Worm (Caenorhabditis elegans): ENCODE measurements around the gene T22C8.1.

- TF ChIP-seq hmbx-1 (tag; optimal IDR thresholded peaks at IDR 0.05) = no peak
- no peak for TF ChIP-seq ceh-36 (tag; optimal IDR thresholded peaks at IDR 0.05)
- no peak for TF ChIP-seq tra-4 (tag; optimal IDR thresholded peaks at IDR 0.05)
- no peak for TF ChIP-seq ama-1 (optimal IDR thresholded peaks at IDR 0.05)
- TF ChIP-seq hnd-1 (tag; optimal IDR thresholded peaks at IDR 0.05) = no peak
- no peak for TF ChIP-seq scrt-1 (GFP tag; IDR thresholded peaks at IDR 0.05)
Observed at ce11 chrII:8626598-8626997, 14.0 kb downstream of the T22C8.1 start.
